Worm (Caenorhabditis elegans) whole organism, L4 larva: ENCODE data around the gene nlp-25.

Experiments
- ZK546.5 ChIP-seq, 2 experiments: sonication (generic microtip); optimal IDR thresholded peaks; 2 replicates each; lab custom pipeline; 2017; ENCODE audit warnings: missing biosample characterization in 2 of 2, missing genetic modification characterization in 2 of 2
- fkh-10 ChIP-seq: fragments of 150-350 bp; optimal IDR thresholded peaks from 2 replicates; lab custom pipeline; 2014; ENCODE audit warnings: missing biosample characterization, missing genetic modification reagents, missing genetic modification characterization
- nhr-48 ChIP-seq: sonication (generic microtip); optimal IDR thresholded peaks from 2 replicates; lab custom pipeline; 2016; ENCODE audit warnings: mild to moderate bottlenecking, missing genetic modification characterization, missing compliant biosample characterization

ce11 chrV:19570102-19570501, 35.9 kb upstream of the nlp-25 start:
- TF ChIP-seq nhr-48 (tag; lab: Kevin White, UChicago), result no peak
- TF ChIP-seq fkh-10 (GFP tag; lab: Kevin White, UChicago), result no peak
- no peak for TF ChIP-seq ZK546.5 (tag; optimal IDR thresholded peaks at IDR 0.05; lab: Kevin White, UChicago)
